Worm (Caenorhabditis elegans): ENCODE data around the gene hil-1.

- no peak for TF ChIP-seq him-1 (tag; optimal IDR thresholded peaks at IDR 0.05)
- no peak for TF ChIP-seq dao-5 (tag; optimal IDR thresholded peaks at IDR 0.05)
Measured at ce11 chrV:14999485-15000023, 50.0 kb downstream of the hil-1 start, which contains the start of gene T01C3.11.

Data from whole organism, L4/young adult.